Fruit fly (Drosophila melanogaster): Measurements from ENCODE around the gene CG31198.

DNA sequence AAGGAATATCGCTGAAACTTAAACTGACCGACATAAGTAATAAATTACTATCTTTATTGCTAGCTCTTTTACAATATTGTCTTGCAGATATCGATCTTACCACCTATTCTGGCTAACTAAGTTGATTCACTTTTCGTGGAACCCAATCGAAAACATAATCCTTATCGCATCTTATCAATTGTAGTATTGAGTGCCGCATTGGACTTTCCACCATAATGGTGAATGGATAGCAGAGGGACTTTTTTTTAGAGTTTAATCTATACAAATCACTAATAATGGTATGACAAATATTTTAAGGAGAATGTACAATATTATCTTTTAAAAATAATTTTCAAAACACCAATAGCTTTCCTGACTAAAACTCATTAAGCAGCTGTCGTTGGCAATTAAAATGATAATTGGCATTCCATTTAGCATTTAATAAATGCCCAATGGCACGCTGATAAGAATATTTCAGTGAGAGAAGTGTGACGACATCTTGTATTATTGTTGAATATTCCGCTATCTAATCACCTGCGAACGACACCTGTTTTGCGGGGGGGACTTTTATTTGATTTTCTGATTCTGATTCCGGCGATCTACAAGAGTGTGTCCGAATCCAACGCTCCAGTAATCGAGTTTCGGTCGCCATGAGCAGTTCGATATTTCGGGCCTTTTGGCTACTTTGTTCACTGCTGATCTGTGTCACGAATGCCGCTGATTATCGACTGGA is 4.2 kb downstream of the CG31198 start, which contains the start of gene CG42335:
- no peak for TF ChIP-seq CG17806 (tag; optimal IDR thresholded peaks at IDR 0.05)
- no peak for TF ChIP-seq CG12605 (GFP tag; IDR thresholded peaks at IDR 0.05)
- no peak for TF ChIP-seq Pif1A (GFP tag; optimal IDR thresholded peaks at IDR 0.05)
- TF ChIP-seq CG8301 (tag; optimal IDR thresholded peaks at IDR 0.05), result no peak
- TF ChIP-seq CG34367 (tag; optimal IDR thresholded peaks at IDR 0.05), result no peak
- no peak for TF ChIP-seq CG9948 (tag; optimal IDR thresholded peaks at IDR 0.05)
- TF ChIP-seq CG10348 (GFP tag; IDR thresholded peaks at IDR 0.05), result no peak
- no peak for TF ChIP-seq CG13204 (GFP tag; optimal IDR thresholded peaks at IDR 0.05)
- no peak for TF ChIP-seq gl (tag; optimal IDR thresholded peaks at IDR 0.05)
- TF ChIP-seq fd96Ca (GFP tag; IDR thresholded peaks at IDR 0.05), result no peak
